Worm (Caenorhabditis elegans) whole organism, young adult: Measurements from ENCODE around the gene T20D4.3.

ENCODE experiments used
- attf-5 ChIP-seq: fragments of 200-800 bp; sonication (Bioruptor generic); optimal IDR thresholded peaks from 2 replicates; lab custom pipeline; 2018; ENCODE audit warnings: mild to moderate bottlenecking, missing genetic modification characterization, missing compliant biosample characterization
- bed-1 ChIP-seq: fragments of 200-800 bp; sonication (Bioruptor generic); IDR thresholded peaks from 2 replicates; pipeline ENCODE4 v1.3.6; 2022; ENCODE audit warnings: missing genetic modification reagents, missing genetic modification characterization, missing compliant biosample characterization
- sdz-38 ChIP-seq: sonication (generic microtip); optimal IDR thresholded peaks from 2 replicates; lab custom pipeline; 2016; ENCODE audit warnings: missing genotype, missing genetic modification characterization, missing compliant biosample characterization

ce11 chrV:3454620-3455019 lies 36.6 kb downstream of the T20D4.3 start:
- no peak for TF ChIP-seq attf-5
- no peak for TF ChIP-seq sdz-38 (tag; lab: Kevin White, UChicago)
- TF ChIP-seq bed-1 (GFP tag; lab: Robert Waterston, UW): no peak
